Worm (Caenorhabditis elegans) whole organism, L4 larva: ENCODE data around the gene C06G1.1.

Source experiments
- F10B5.3 ChIP-seq: sonication (generic microtip); optimal IDR thresholded peaks from 2 replicates; lab custom pipeline; 2016; ENCODE audit warnings: mild to moderate bottlenecking, missing genetic modification characterization, missing compliant biosample characterization
- F26F4.8 ChIP-seq: fragments of 200-800 bp; sonication (Bioruptor generic); conservative IDR thresholded peaks from 2 replicates; pipeline ENCODE4 v1.3.6; 2022; ENCODE audit warnings: missing genetic modification characterization, missing compliant biosample characterization
- F49E8.2 ChIP-seq: sonication (generic microtip); optimal IDR thresholded peaks from 2 replicates; lab custom pipeline; 2016; ENCODE audit warnings: missing compliant biosample characterization, mild to moderate bottlenecking, missing genetic modification characterization, borderline replicate concordance
- T20F7.1 ChIP-seq: fragments of 200-800 bp; sonication (Bioruptor generic); optimal IDR thresholded peaks from 2 replicates; lab custom pipeline; 2018; ENCODE audit warnings: mild to moderate bottlenecking, missing genetic modification characterization, missing compliant biosample characterization
- Y105C5A.15 ChIP-seq: fragments of 200-800 bp; sonication (Bioruptor generic); IDR thresholded peaks from 2 replicates; pipeline ENCODE4 v1.3.6; 2022; ENCODE audit warnings: missing genetic modification characterization, missing compliant biosample characterization
- Y5F2A.4 ChIP-seq: fragments of 200-800 bp; sonication (Bioruptor generic); optimal IDR thresholded peaks from 2 replicates; lab custom pipeline; 2018; ENCODE audit warnings: mild to moderate bottlenecking, missing genetic modification characterization, missing compliant biosample characterization
- Y75B8A.6 ChIP-seq: fragments of 200-800 bp; sonication (Bioruptor generic); IDR thresholded peaks from 2 replicates; pipeline ENCODE4 v1.3.6; 2022; ENCODE audit warnings: missing genetic modification reagents, missing genetic modification characterization, missing compliant biosample characterization
- ZK337.2 ChIP-seq: fragments of 200-800 bp; sonication (Bioruptor generic); IDR thresholded peaks from 2 replicates; pipeline ENCODE4 v1.3.6; 2022; ENCODE audit warnings: missing genetic modification reagents, missing genetic modification characterization, missing compliant biosample characterization
- ZK546.5 ChIP-seq, 2 experiments: sonication (generic microtip); optimal IDR thresholded peaks; 2 replicates each; lab custom pipeline; 2017; ENCODE audit warnings: missing biosample characterization in 2 of 2, missing genetic modification characterization in 2 of 2
- aha-1 ChIP-seq: fragments of 150-350 bp; peaks from one replicate; lab custom pipeline; 2014; ENCODE audit warnings: missing biosample characterization, missing genetic modification characterization
- aly-2 ChIP-seq: sonication (generic microtip); optimal IDR thresholded peaks from 2 replicates; lab custom pipeline; 2018; ENCODE audit warnings: missing biosample characterization, missing genetic modification characterization
- arid-1 ChIP-seq: fragments of 200-800 bp; sonication (Bioruptor generic); conservative IDR thresholded peaks from 2 replicates; pipeline ENCODE4 v1.3.6; 2022; ENCODE audit warnings: missing genetic modification reagents, missing genetic modification characterization, missing compliant biosample characterization
- ceh-44 ChIP-seq: fragments of 200-800 bp; sonication (Bioruptor generic); IDR thresholded peaks from 2 replicates; pipeline ENCODE4 v1.3.6; 2022; ENCODE audit warnings: missing genetic modification reagents, missing genetic modification characterization, missing compliant biosample characterization
- cey-2 ChIP-seq: sonication (generic microtip); optimal IDR thresholded peaks from 3 replicates; lab custom pipeline; 2017; ENCODE audit warnings: missing genetic modification characterization, mild to moderate bottlenecking, missing compliant biosample characterization, antibody characterized with exemption, borderline replicate concordance; ENCODE audit not compliant: insufficient read depth
- daf-12 ChIP-seq: fragments of 150-350 bp; optimal IDR thresholded peaks from 2 replicates; lab custom pipeline; 2014; ENCODE audit warnings: missing biosample characterization, missing genetic modification reagents, missing genetic modification characterization
- daf-16 ChIP-seq, 3 experiments: sonication (generic microtip); optimal IDR thresholded peaks; 2 replicates each; lab custom pipeline; 2016 to 2017; ENCODE audit warnings: missing genetic modification characterization in 3 of 3, missing genetic modification reagents in 3 of 3, mild to moderate bottlenecking in 2 of 3, missing compliant biosample characterization in 2 of 3, missing biosample characterization in 1 of 3, moderate library complexity in 1 of 3
- daf-8 ChIP-seq: fragments of 200-800 bp; sonication (Bioruptor generic); IDR thresholded peaks from 2 replicates; pipeline ENCODE4 v1.3.6; 2022; ENCODE audit warnings: missing genetic modification characterization, missing compliant biosample characterization
- dpl-1 ChIP-seq: fragments of 150-350 bp; optimal IDR thresholded peaks from 2 replicates; lab custom pipeline; 2014; ENCODE audit warnings: missing biosample characterization, missing genetic modification reagents, missing genetic modification characterization
- dve-1 ChIP-seq: sonication (generic microtip); optimal IDR thresholded peaks from 2 replicates; lab custom pipeline; 2017; ENCODE audit warnings: antibody characterized with exemption, mild to moderate bottlenecking, missing genetic modification characterization, missing compliant biosample characterization; ENCODE audit not compliant: insufficient read depth
- egl-27 ChIP-seq: sonication (generic microtip); optimal IDR thresholded peaks from 3 replicates; lab custom pipeline; 2017; ENCODE audit warnings: missing biosample characterization, missing genetic modification reagents, missing genetic modification characterization
- gei-8 ChIP-seq: fragments of 200-800 bp; sonication (Bioruptor generic); optimal IDR thresholded peaks from 2 replicates; lab custom pipeline; 2018; ENCODE audit warnings: mild to moderate bottlenecking, missing genetic modification characterization, missing compliant biosample characterization
- hif-1 ChIP-seq, 2 experiments: sonication (generic microtip); optimal IDR thresholded peaks; 2 replicates each; lab custom pipeline; 2016 to 2017; ENCODE audit warnings: missing compliant biosample characterization in 2 of 2, missing genetic modification characterization in 2 of 2, missing genetic modification reagents in 2 of 2, missing genotype in 2 of 2, mild to moderate bottlenecking in 1 of 2
- hmg-1.1 ChIP-seq: fragments of 200-800 bp; sonication (Bioruptor generic); IDR thresholded peaks from 2 replicates; pipeline ENCODE4 v1.3.6; 2022; ENCODE audit warnings: missing genetic modification reagents, missing genetic modification characterization, missing compliant biosample characterization
- lim-7 ChIP-seq: fragments of 200-800 bp; sonication (Bioruptor generic); IDR thresholded peaks from 2 replicates; pipeline ENCODE4 v1.3.6; 2022; ENCODE audit warnings: missing genetic modification characterization, missing compliant biosample characterization
- lin-1 ChIP-seq: fragments of 200-800 bp; sonication (Bioruptor generic); IDR thresholded peaks from 2 replicates; pipeline ENCODE4 v1.3.6; 2022; ENCODE audit warnings: missing genetic modification reagents, missing genetic modification characterization, missing compliant biosample characterization
- lin-15B ChIP-seq: fragments of 150-350 bp; sonication (generic microtip); optimal IDR thresholded peaks from 3 replicates; lab custom pipeline; 2014; ENCODE audit warnings: missing biosample characterization, missing genetic modification characterization
- lin-38 ChIP-seq: fragments of 200-800 bp; sonication (Bioruptor generic); IDR thresholded peaks from 2 replicates; pipeline ENCODE4 v1.3.6; 2022; ENCODE audit warnings: missing genetic modification reagents, missing genetic modification characterization, missing compliant biosample characterization
- lir-3 ChIP-seq: sonication (generic microtip); optimal IDR thresholded peaks from 2 replicates; lab custom pipeline; 2016; ENCODE audit warnings: mild to moderate bottlenecking, missing genetic modification characterization, missing compliant biosample characterization
- madf-5 ChIP-seq, 2 experiments: fragments of 200-800 bp; sonication (Bioruptor generic); IDR thresholded peaks; 2 replicates each; pipeline ENCODE4 v1.3.6; 2022; ENCODE audit warnings: missing compliant biosample characterization in 2 of 2, missing genetic modification characterization in 2 of 2
- mdl-1 ChIP-seq, 2 experiments: fragments of 150-350 bp in 1 of 2; sonication (generic microtip) in 1 of 2; optimal IDR thresholded peaks; 2 replicates each; lab custom pipeline; 2014 to 2017; ENCODE audit warnings: missing biosample characterization in 2 of 2, missing genetic modification characterization in 2 of 2
- nhr-102 ChIP-seq: sonication (generic microtip); optimal IDR thresholded peaks from 2 replicates; lab custom pipeline; 2016; ENCODE audit warnings: mild to moderate bottlenecking, missing genetic modification characterization, moderate library complexity, missing compliant biosample characterization
- nhr-11 ChIP-seq: fragments of 150-350 bp; optimal IDR thresholded peaks from 2 replicates; lab custom pipeline; 2014; ENCODE audit warnings: missing biosample characterization, missing genetic modification characterization
- nhr-111 ChIP-seq: fragments of 200-800 bp; sonication (Bioruptor generic); optimal IDR thresholded peaks from 2 replicates; lab custom pipeline; 2018; ENCODE audit warnings: mild to moderate bottlenecking, missing genetic modification characterization, missing compliant biosample characterization
- nhr-41 ChIP-seq: fragments of 200-800 bp; sonication (Bioruptor generic); IDR thresholded peaks from 2 replicates; pipeline ENCODE4 v1.3.6; 2022; ENCODE audit warnings: missing genetic modification reagents, missing genetic modification characterization, missing compliant biosample characterization
- nhr-42 ChIP-seq: fragments of 200-800 bp; sonication (Bioruptor generic); IDR thresholded peaks from 2 replicates; pipeline ENCODE4 v1.3.6; 2022; ENCODE audit warnings: missing genetic modification characterization, missing compliant biosample characterization
- nhr-48 ChIP-seq: sonication (generic microtip); optimal IDR thresholded peaks from 2 replicates; lab custom pipeline; 2016; ENCODE audit warnings: mild to moderate bottlenecking, missing genetic modification characterization, missing compliant biosample characterization
- nhr-77 ChIP-seq: fragments of 150-350 bp; optimal IDR thresholded peaks from 2 replicates; lab custom pipeline; 2014; ENCODE audit warnings: missing biosample characterization, missing genetic modification characterization
- pha-4 ChIP-seq, 2 experiments: fragments of 150-350 bp in 1 of 2; fragments of 200-800 bp in 1 of 2; sonication (Bioruptor generic) in 1 of 2; IDR thresholded peaks in 1 of 2; optimal IDR thresholded peaks in 1 of 2; 2 replicates each; pipeline versions ENCODE4 v1.3.6 to Lab custom; 2014 to 2022; ENCODE audit warnings: missing genetic modification characterization in 2 of 2, missing genetic modification reagents in 2 of 2, missing biosample characterization in 1 of 2, missing compliant biosample characterization in 1 of 2
- php-3 ChIP-seq: fragments of 200-800 bp; sonication (Bioruptor generic); IDR thresholded peaks from 2 replicates; pipeline ENCODE4 v1.3.6; 2022; ENCODE audit warnings: missing genetic modification reagents, missing genetic modification characterization, missing compliant biosample characterization
- pqm-1 ChIP-seq: sonication (generic microtip); optimal IDR thresholded peaks from 2 replicates; lab custom pipeline; 2017; ENCODE audit warnings: missing biosample characterization, missing genetic modification characterization
- sdz-12 ChIP-seq: fragments of 200-800 bp; sonication (Bioruptor generic); optimal IDR thresholded peaks from 2 replicates; lab custom pipeline; 2018; ENCODE audit warnings: mild to moderate bottlenecking, missing genetic modification characterization, missing compliant biosample characterization
- set-16 ChIP-seq: fragments of 200-800 bp; sonication (Bioruptor generic); IDR thresholded peaks from 2 replicates; pipeline ENCODE4 v1.3.6; 2022; ENCODE audit warnings: missing genetic modification reagents, missing genetic modification characterization, missing compliant biosample characterization
- tag-97 ChIP-seq: fragments of 200-800 bp; sonication (Bioruptor generic); IDR thresholded peaks from 2 replicates; pipeline ENCODE4 v1.3.6; 2022; ENCODE audit warnings: missing genetic modification characterization, missing compliant biosample characterization
- tra-1 ChIP-seq: fragments of 200-800 bp; sonication (Bioruptor generic); IDR thresholded peaks from 2 replicates; pipeline ENCODE4 v1.3.6; 2022; ENCODE audit warnings: missing genetic modification reagents, missing genetic modification characterization, missing compliant biosample characterization
- unc-62 ChIP-seq, 3 experiments: fragments of 150-350 bp in 1 of 3; sonication (generic microtip); optimal IDR thresholded peaks in 2 of 3; peaks in 1 of 3; 1 replicate in 1 of 3; 2 replicates in 2 of 3; lab custom pipeline; 2014 to 2017; ENCODE audit warnings: missing biosample characterization in 3 of 3, missing genetic modification characterization in 3 of 3, missing genetic modification reagents in 3 of 3, missing genotype in 1 of 3
- vab-7 ChIP-seq: fragments of 200-800 bp; sonication (Bioruptor generic); IDR thresholded peaks from 2 replicates; pipeline ENCODE4 v1.3.6; 2022; ENCODE audit warnings: missing genetic modification reagents, missing genetic modification characterization, missing compliant biosample characterization
- zfp-2 ChIP-seq: sonication (generic microtip); optimal IDR thresholded peaks from 2 replicates; lab custom pipeline; 2016; ENCODE audit warnings: mild to moderate bottlenecking, missing genetic modification characterization, missing compliant biosample characterization

The C06G1.1 gene

DNA sequence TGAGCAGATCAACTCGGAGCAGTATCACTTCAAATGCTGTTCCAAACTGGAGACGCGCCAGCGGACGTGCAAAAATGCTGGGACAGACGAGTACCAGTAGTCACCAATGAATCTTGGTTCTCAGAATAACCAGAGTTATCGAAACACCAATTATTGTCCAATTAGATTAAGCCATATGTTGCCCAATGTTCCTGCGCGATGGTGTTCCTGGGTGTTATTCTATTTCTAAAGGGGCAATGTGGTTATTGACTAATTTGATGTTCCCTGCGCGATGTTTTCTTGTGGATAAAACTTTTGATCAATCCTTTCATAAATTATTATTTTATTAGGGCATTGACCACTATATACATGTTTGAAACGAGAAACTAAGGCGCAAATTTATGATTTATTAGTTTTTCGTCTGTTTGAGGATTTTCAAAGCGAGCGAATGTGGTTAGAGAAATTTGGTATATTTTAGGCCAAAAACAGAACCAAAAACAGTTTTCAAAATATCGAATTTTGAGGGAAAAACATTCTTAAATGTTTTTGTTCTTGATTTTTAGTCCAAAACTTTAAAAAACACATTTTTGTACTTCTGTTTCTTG, 48.9 kb downstream of the C06G1.1 start (continued):
- TF ChIP-seq tag-97 (GFP tag; lab: Robert Waterston, UW) = peak; percentile 80; the same call in 1 of the 2 replicates
- peak; percentile 45 for TF ChIP-seq cey-2 (tag; lab: Kevin White, UChicago)
- no peak for TF ChIP-seq sdz-12
- TF ChIP-seq aly-2 = no peak
- peak; percentile 99 for TF ChIP-seq nhr-42 (GFP tag; lab: Robert Waterston, UW)
- peak; percentile 65 to 100 for TF ChIP-seq unc-62 (GFP tag; optimal IDR thresholded peaks at IDR 0.05 in 1 of 2; lab: Kevin White, UChicago)
- TF ChIP-seq unc-62 (tag; optimal IDR thresholded peaks at IDR 0.05; lab: Kevin White, UChicago) = peak; percentile 73
- TF ChIP-seq ZK546.5 (tag; optimal IDR thresholded peaks at IDR 0.05; lab: Kevin White, UChicago) = peak; percentile 25 to 60
- TF ChIP-seq mdl-1 (tag; optimal IDR thresholded peaks at IDR 0.05; lab: Kevin White, UChicago) = peak; percentile 90 to 93
- peak; percentile 97 for TF ChIP-seq nhr-48 (tag; lab: Kevin White, UChicago)
- peak; percentile 73 for TF ChIP-seq dpl-1 (GFP tag; lab: Kevin White, UChicago)
- peak; percentile 97 for TF ChIP-seq Y5F2A.4
- peak; percentile 77 for TF ChIP-seq gei-8
- peak; percentile 85 to 87 for TF ChIP-seq hif-1 (tag; optimal IDR thresholded peaks at IDR 0.05; lab: Kevin White, UChicago)
- TF ChIP-seq egl-27 = no peak
- no peak for TF ChIP-seq daf-8 (GFP tag; lab: Robert Waterston, UW)
- 0 out of 2 replicates have a peak, but pooled peaks have one; percentile 33 for TF ChIP-seq lim-7
- peak; percentile 55; the same call in 1 of the 2 replicates for TF ChIP-seq ceh-44 (GFP tag; lab: Robert Waterston, UW)
- peak; percentile 85; the same call in 1 of the 2 replicates for TF ChIP-seq Y75B8A.6 (GFP tag; lab: Robert Waterston, UW)
- TF ChIP-seq Y105C5A.15 (GFP tag; lab: Robert Waterston, UW) = 0 out of 2 replicates have a peak, but pooled peaks have one; percentile 71
- TF ChIP-seq pha-4 (GFP tag; IDR thresholded peaks at IDR 0.05; lab: Robert Waterston, UW) = peak; percentile 96
- peak; percentile 97 for TF ChIP-seq pha-4 (tag; optimal IDR thresholded peaks at IDR 0.05; lab: Kevin White, UChicago)
- peak; percentile 94 for TF ChIP-seq nhr-11
- no peak for TF ChIP-seq F49E8.2 (tag; lab: Kevin White, UChicago)
- TF ChIP-seq nhr-77 = peak; percentile 100
- TF ChIP-seq nhr-102 = peak; percentile 99
- peak; percentile 80 for TF ChIP-seq arid-1 (GFP tag; lab: Robert Waterston, UW)
- 0 out of 2 replicates have a peak, but pooled peaks have one; percentile 6 for TF ChIP-seq set-16 (GFP tag; lab: Robert Waterston, UW)
- peak; percentile 100 for TF ChIP-seq hmg-1.1 (GFP tag; lab: Robert Waterston, UW)
- TF ChIP-seq aha-1 (tag; lab: Kevin White, UChicago) = peak; percentile 98
- TF ChIP-seq F26F4.8 (GFP tag; lab: Robert Waterston, UW) = no peak
- peak; percentile 99 for TF ChIP-seq dve-1 (tag; lab: Kevin White, UChicago)
- TF ChIP-seq lin-1 (GFP tag; lab: Robert Waterston, UW) = peak; percentile 89
- peak; percentile 94 for TF ChIP-seq tra-1
- TF ChIP-seq daf-12 (tag; lab: Kevin White, UChicago) = peak; percentile 15
- peak; percentile 83 for TF ChIP-seq zfp-2
- peak; percentile 87 for TF ChIP-seq lin-38 (GFP tag; lab: Robert Waterston, UW)
- peak; percentile 87 for TF ChIP-seq ZK337.2
- peak; percentile 95 to 99 for TF ChIP-seq daf-16 (GFP tag; optimal IDR thresholded peaks at IDR 0.05; lab: Kevin White, UChicago)
- TF ChIP-seq daf-16 (tag; optimal IDR thresholded peaks at IDR 0.05; lab: Kevin White, UChicago) = peak; percentile 98
- TF ChIP-seq nhr-41 = peak; percentile 86
- TF ChIP-seq lir-3 (tag; lab: Kevin White, UChicago) = peak; percentile 90
- peak; percentile 94 for TF ChIP-seq T20F7.1
- peak; percentile 97 for TF ChIP-seq F10B5.3 (tag; lab: Kevin White, UChicago)
- TF ChIP-seq lin-15B = peak; percentile 38
- peak; percentile 78 for TF ChIP-seq nhr-111 (GFP tag; lab: Kevin White, UChicago)
- peak; percentile 96 for TF ChIP-seq vab-7 (GFP tag; lab: Robert Waterston, UW)
- TF ChIP-seq madf-5 (GFP tag; IDR thresholded peaks at IDR 0.05; lab: Robert Waterston, UW) = 0 out of 4 replicates have a peak, but pooled peaks of 1 of the 2 experiments have one; percentile 56
- TF ChIP-seq php-3 (GFP tag; lab: Robert Waterston, UW) = peak; percentile 98
- peak; percentile 63 for TF ChIP-seq pqm-1 (tag; lab: Kevin White, UChicago)
